Fruit fly (Drosophila melanogaster): ENCODE results near the gene Desat1.

Desat1 gene

dm6 chr3R:12449617-12450242 lies 10.3 kb downstream of the Desat1 start:
- TF ChIP-seq CG7045 (GFP tag; optimal IDR thresholded peaks at IDR 0.05) (peak; percentile 1), CG5204 (GFP tag; optimal IDR thresholded peaks at IDR 0.05) (no peak)

DNA sequence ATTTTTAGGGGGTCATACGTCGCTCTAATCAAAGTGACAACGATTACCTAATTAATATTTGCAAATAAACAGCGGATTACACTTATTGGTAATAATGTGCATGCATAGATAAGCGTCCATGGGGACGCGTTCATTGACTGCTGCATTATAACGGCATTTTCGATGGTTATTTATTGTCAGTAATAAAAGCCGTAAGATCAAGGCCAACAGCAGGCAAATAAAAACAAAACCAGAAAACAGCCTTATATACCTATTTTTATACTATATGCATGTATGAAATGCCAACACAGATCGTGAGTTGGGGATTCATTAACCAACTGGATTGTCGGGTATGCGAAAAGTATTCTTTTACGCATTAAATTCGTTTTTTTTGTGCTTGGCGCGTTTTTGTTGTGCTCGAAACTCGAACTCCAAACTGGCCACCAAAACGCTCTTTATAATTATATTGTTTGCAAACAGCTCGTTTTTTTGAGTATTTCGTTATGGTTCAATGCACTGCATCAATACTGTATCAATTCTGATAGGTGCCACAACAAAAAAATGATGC lies 11.4 kb downstream of the Desat1 start:
- TF ChIP-seq CG33017 (tag; optimal IDR thresholded peaks at IDR 0.05) (no peak), toe (GFP tag; optimal IDR thresholded peaks at IDR 0.05) (no peak), CG14711 (tag; optimal IDR thresholded peaks at IDR 0.05) (no peak), CG7045 (GFP tag; optimal IDR thresholded peaks at IDR 0.05) (no peak)

dm6 chr3R:12451376-12451775 lies 12.0 kb downstream of the Desat1 start:
- TF ChIP-seq Crg-1 (GFP tag; optimal IDR thresholded peaks at IDR 0.05) (no peak), cic (GFP tag; optimal IDR thresholded peaks at IDR 0.05) (no peak), CG12768 (GFP tag; optimal IDR thresholded peaks at IDR 0.05) (peak; percentile 66), Mnt (GFP tag; optimal IDR thresholded peaks at IDR 0.05) (no peak), CG11617 (GFP tag; optimal IDR thresholded peaks at IDR 0.05) (peak; percentile 4), CG33017 (tag; optimal IDR thresholded peaks at IDR 0.05) (peak; percentile 39), ovo (GFP tag; optimal IDR thresholded peaks at IDR 0.05) (no peak), Hr96 (GFP tag; optimal IDR thresholded peaks at IDR 0.05) (no peak), kay (GFP tag; ENCODE audit: borderline replicate concordance) (no peak), pad (GFP tag; optimal IDR thresholded peaks at IDR 0.05) (no peak), tj (GFP tag; optimal IDR thresholded peaks at IDR 0.05) (no peak), CG14711 (tag; optimal IDR thresholded peaks at IDR 0.05) (peak; percentile 46), CG1620 (GFP tag; optimal IDR thresholded peaks at IDR 0.05) (no peak), Clk (GFP tag; optimal IDR thresholded peaks at IDR 0.05) (no peak), toe (GFP tag; optimal IDR thresholded peaks at IDR 0.05) (no peak), cnc (optimal IDR thresholded peaks at IDR 0.05) (no peak), CG5204 (GFP tag; optimal IDR thresholded peaks at IDR 0.05) (no peak), CG7045 (GFP tag; optimal IDR thresholded peaks at IDR 0.05) (peak; percentile 45), bab1 (GFP tag; optimal IDR thresholded peaks at IDR 0.05) (peak; percentile 60), CG7101 (tag; optimal IDR thresholded peaks at IDR 0.05) (peak; percentile 25)

DNA sequence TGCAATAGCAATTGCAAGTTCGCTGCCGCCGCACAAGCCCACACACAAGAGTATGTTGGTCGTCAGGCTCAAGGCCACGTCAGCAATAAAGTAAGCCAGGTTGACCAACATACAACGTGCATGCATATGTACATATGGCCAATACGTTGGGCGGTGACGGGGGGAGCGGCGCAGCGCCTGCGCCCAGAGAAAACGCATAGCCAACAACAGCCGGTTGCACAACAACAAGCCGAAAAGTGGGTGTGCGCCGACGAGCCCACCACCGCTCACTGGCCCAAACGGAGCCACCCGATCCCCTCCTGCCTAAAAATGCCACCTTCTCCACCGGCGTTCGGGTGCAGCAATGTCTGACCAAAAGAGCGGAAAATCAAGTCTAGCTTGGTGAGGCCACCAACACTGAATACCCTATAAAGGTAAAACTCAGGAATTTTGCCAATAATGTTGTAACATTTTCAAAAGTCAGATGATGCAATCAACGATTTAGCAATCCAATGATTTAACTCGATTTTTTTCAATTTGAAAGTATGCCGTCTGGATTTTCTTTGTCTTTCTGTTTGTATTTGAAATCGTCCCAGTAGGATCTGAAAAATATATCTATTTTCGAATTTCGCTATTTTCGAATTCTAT lies 12.6 kb downstream of the Desat1 start, which contains the start of gene CG5509:
Gene CG5509 (plus strand): TSS at position 577 of the 627 bp plus-strand sequence.
- TF ChIP-seq Mnt (GFP tag; optimal IDR thresholded peaks at IDR 0.05) (no peak), tj (GFP tag; optimal IDR thresholded peaks at IDR 0.05) (peak; percentile 66), CG1620 (GFP tag; optimal IDR thresholded peaks at IDR 0.05) (no peak), CG7101 (tag; optimal IDR thresholded peaks at IDR 0.05) (no peak), cic (GFP tag; optimal IDR thresholded peaks at IDR 0.05) (peak; percentile 12), Clk (GFP tag; optimal IDR thresholded peaks at IDR 0.05) (no peak), CG5204 (GFP tag; optimal IDR thresholded peaks at IDR 0.05) (no peak), CG12768 (GFP tag; optimal IDR thresholded peaks at IDR 0.05) (no peak), Crg-1 (GFP tag; optimal IDR thresholded peaks at IDR 0.05) (no peak)

DNA sequence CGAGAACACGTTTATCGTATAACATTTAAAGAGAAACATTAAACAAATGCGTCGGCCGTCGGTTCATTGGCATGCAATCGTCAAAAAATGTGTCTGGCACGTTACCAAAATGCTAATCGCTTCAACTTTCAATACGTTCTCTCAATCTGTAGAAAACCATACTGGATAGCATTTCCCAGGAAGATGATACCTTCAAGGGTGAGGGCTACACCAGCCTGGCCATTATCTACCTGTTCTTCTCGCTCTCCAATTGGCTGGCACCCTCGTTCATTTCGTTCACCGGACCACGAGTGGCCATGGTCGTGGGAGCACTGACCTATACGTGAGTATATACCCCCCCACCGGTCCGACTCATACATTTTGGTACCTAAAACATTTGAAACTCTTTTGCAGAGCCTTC lies 15.1 kb downstream of the Desat1 start:
- TF ChIP-seq Mnt (GFP tag; optimal IDR thresholded peaks at IDR 0.05) (no peak), bab1 (GFP tag; optimal IDR thresholded peaks at IDR 0.05) (no peak), CG5204 (GFP tag; optimal IDR thresholded peaks at IDR 0.05) (no peak), pad (GFP tag; optimal IDR thresholded peaks at IDR 0.05) (no peak)

DNA sequence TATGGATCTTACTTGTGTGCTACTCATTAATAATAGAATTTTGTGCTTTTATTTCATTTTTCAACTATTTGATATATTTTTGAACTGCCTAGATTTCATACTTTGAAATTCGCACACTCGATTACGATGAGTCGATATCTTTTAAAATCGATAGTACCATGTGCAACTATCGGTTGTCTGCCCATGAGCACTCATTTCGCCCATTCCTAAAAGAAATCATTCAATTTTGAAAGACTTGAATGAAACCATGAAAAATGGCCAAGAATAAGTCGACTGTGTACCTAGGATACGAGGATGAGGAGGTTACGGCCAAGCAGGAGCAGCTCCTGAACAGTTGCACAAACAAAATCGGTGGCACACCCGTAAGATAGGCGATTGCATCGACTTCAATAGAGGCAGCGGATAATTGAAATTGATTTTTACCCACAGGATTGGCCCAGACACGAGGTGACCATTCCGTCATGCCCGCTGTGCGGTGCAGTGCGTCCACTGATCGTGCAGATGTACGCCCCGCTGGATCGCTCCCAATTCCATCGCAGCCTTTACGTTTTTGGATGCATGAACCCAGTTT lies 17.1 kb downstream of the Desat1 start, which contains the start of gene trus:
Gene trus (plus strand): TSS at position 204 of the 571 bp plus-strand sequence.
- TF ChIP-seq Mnt (GFP tag; optimal IDR thresholded peaks at IDR 0.05) = peak; percentile 84
- no peak for TF ChIP-seq CG5204 (GFP tag; optimal IDR thresholded peaks at IDR 0.05)
- no peak for TF ChIP-seq CG1620 (GFP tag; optimal IDR thresholded peaks at IDR 0.05)
- no peak for TF ChIP-seq Crg-1 (GFP tag; optimal IDR thresholded peaks at IDR 0.05)
- TF ChIP-seq CG7045 (GFP tag; optimal IDR thresholded peaks at IDR 0.05) = no peak
- no peak for TF ChIP-seq kay (GFP tag; ENCODE audit: borderline replicate concordance)
- no peak for TF ChIP-seq tj (GFP tag; optimal IDR thresholded peaks at IDR 0.05)
- TF ChIP-seq CG7101 (tag; optimal IDR thresholded peaks at IDR 0.05) = peak; percentile 10
- no peak for TF ChIP-seq Clk (GFP tag; optimal IDR thresholded peaks at IDR 0.05)
- TF ChIP-seq cic (GFP tag; optimal IDR thresholded peaks at IDR 0.05) = no peak
- TF ChIP-seq CG14711 (tag; optimal IDR thresholded peaks at IDR 0.05) = no peak
- no peak for TF ChIP-seq CG33017 (tag; optimal IDR thresholded peaks at IDR 0.05)
- no peak for TF ChIP-seq ovo (GFP tag; optimal IDR thresholded peaks at IDR 0.05)
- no peak for TF ChIP-seq cnc (optimal IDR thresholded peaks at IDR 0.05)
- TF ChIP-seq CG11617 (GFP tag; optimal IDR thresholded peaks at IDR 0.05) = no peak
- peak; percentile 64 for TF ChIP-seq bab1 (GFP tag; optimal IDR thresholded peaks at IDR 0.05)
- no peak for TF ChIP-seq toe (GFP tag; optimal IDR thresholded peaks at IDR 0.05)

Measured in whole organism, adult.